Fruit fly (Drosophila melanogaster): ENCODE results near the gene CG13398.

DNA sequence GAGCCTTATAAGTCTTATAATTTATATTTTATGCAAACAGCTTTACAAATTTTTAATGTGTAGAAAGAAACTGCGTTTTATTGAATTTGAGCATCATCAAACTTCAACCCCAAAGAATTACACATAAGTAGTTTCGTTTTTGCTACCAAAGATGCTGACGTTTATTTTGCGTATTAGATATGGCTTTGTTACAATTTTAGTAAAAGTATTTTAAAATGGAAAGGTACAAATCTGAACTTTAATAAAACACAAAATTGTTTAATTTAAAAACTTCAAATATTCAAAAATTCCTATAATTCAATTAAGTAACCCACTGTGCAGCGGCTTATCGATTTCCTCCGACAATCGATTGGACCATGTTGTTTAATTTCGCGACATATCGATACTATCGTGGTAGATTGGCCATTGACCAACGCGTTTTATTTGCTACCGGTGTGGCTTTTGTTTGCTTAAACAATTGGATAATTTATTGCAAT, 49.1 kb upstream of the CG13398 start, which contains the start of gene prg:
- TF ChIP-seq Sin3A (optimal IDR thresholded peaks at IDR 0.05) = no peak
- no peak for TF ChIP-seq insv (optimal IDR thresholded peaks at IDR 0.05)
- no peak for TF ChIP-seq Myc (optimal IDR thresholded peaks at IDR 0.05)
- no peak for TF ChIP-seq h (optimal IDR thresholded peaks at IDR 0.05)
- no peak for TF ChIP-seq ttk (optimal IDR thresholded peaks at IDR 0.05)

All from Kc167 (cell line).